Worm (Caenorhabditis elegans): Measurements from ENCODE around the gene sre-13.
A peak's percentile ranks its signal among the peaks of the same experiment; 100 is the strongest.

Gene sre-13

DNA sequence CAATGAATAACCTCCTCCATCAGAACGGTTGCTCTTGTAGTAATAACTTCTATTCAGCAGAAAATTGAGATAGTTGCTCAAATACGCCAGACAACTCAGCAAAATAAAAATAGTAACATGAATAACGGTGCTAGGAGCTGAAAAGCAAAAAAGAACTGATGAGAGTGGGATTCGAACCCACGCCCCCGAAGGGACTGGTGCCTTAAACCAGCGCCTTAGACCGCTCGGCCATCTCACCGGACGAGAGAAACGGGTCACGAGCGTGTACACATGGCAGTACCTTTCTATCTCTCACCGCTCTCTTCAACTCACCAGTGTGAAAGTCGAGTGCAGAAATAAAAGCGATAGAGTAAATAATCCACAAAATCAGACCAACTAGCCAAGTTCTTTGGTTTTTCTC, 1.5 kb downstream of the sre-13 start (continued):
- TF ChIP-seq rec-8 (tag; optimal IDR thresholded peaks at IDR 0.05), result no peak
- 0 out of 2 replicates have a peak, but pooled peaks have one; percentile 36 for TF ChIP-seq attf-3 (GFP tag; conservative IDR thresholded peaks at IDR 0.05)
- no peak for TF ChIP-seq chd-7 (tag; optimal IDR thresholded peaks at IDR 0.05)
- peak; percentile 68; the same call in 1 of the 2 replicates for TF ChIP-seq ztf-25 (GFP tag; IDR thresholded peaks at IDR 0.05)
- TF ChIP-seq tbp1 (GFP tag; optimal IDR thresholded peaks at IDR 0.05), result peak; percentile 93
- TF ChIP-seq ztf-26 (tag; optimal IDR thresholded peaks at IDR 0.05), result no peak
- peak; percentile 56 for TF ChIP-seq him-1 (tag; optimal IDR thresholded peaks at IDR 0.05)
- no peak for TF ChIP-seq T26A5.8 (tag; optimal IDR thresholded peaks at IDR 0.05)
- no peak for TF ChIP-seq F52B5.7 (tag; optimal IDR thresholded peaks at IDR 0.05)
- TF ChIP-seq hmg-20 (GFP tag; IDR thresholded peaks at IDR 0.05), result peak; percentile 63; the same call in 1 of the 2 replicates
- TF ChIP-seq egrh-3 (GFP tag; IDR thresholded peaks at IDR 0.05), result peak; percentile 30; the same call in 1 of the 2 replicates
- no peak for TF ChIP-seq snpc-4 (GFP tag; optimal IDR thresholded peaks at IDR 0.05)
- TF ChIP-seq snpc-4 (tag; optimal IDR thresholded peaks at IDR 0.05), result peak in 3 of 4 experiments; percentile 41 to 78 (median 54)
- TF ChIP-seq hmg-1.2 (GFP tag; IDR thresholded peaks at IDR 0.05), result peak; percentile 72
- no peak for TF ChIP-seq lag-1 (GFP tag; IDR thresholded peaks at IDR 0.05)
- no peak for TF ChIP-seq gei-17 (GFP tag; optimal IDR thresholded peaks at IDR 0.05)
- peak in 1 of 2 experiments; percentile 1 for TF ChIP-seq let-607 (tag; optimal IDR thresholded peaks at IDR 0.05)
- no peak for TF ChIP-seq Y53F4B.3 (GFP tag; IDR thresholded peaks at IDR 0.05)
- no peak for TF ChIP-seq dpl-1 (GFP tag; optimal IDR thresholded peaks at IDR 0.05)
- no peak for TF ChIP-seq T07F8.4 (tag; optimal IDR thresholded peaks at IDR 0.05)
- TF ChIP-seq F49E8.2 (tag; optimal IDR thresholded peaks at IDR 0.05; ENCODE audit: insufficient read depth), result no peak
- peak; percentile 54 for TF ChIP-seq mcd-1 (GFP tag; IDR thresholded peaks at IDR 0.05)
- 0 out of 2 replicates have a peak, but pooled peaks have one; percentile 38 for TF ChIP-seq zfh-2 (GFP tag; conservative IDR thresholded peaks at IDR 0.05)
- no peak for TF ChIP-seq F10E7.11 (tag; optimal IDR thresholded peaks at IDR 0.05)

DNA sequence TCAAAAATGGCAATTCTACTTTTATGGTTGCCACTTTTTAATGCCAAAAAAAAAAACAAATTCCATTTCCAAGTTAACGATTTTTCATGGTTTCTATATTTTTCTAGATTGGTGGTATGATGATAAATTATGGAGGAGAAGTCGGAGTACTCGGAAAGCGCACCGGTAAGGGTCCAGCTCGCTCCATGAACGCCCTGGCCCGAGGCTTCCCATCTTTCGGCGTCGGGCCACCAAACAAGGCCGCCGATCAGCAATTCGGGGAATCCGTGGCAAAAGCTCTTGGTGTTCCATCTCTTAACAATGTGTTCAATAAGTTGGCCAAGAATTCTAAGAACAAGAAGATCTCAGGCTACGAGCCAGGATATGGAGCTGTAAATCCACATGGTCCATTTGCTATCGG, 2.6 kb downstream of the sre-13 start:
- TF ChIP-seq zfh-2 (GFP tag; conservative IDR thresholded peaks at IDR 0.05), result peak; percentile 66
- no peak for TF ChIP-seq C17E4.6 (GFP tag; IDR thresholded peaks at IDR 0.05)

DNA sequence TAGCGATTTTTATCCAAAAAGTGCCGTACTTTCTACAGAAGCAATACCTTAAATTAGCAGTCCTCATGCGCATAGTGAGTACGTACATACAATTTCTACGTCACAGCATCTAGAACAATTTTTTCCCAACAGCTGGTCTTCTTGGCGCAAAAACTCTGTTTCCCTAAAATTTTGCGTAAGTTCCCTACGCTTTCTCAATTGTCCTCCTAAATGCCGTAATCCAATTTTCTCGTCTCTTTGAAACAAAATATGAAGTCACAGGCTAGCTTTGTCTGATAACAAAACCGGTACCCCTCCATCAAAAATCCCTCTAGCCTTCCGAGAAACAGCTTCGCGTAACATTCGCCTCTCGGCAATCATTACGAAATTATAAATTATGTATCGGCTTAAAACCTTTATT, 3.8 kb downstream of the sre-13 start, which contains the start of gene C38C6.3:
TSS of gene C38C6.3 (plus strand) at position 301 of the 400 bp plus-strand sequence.
- TF ChIP-seq atf-7 (tag; optimal IDR thresholded peaks at IDR 0.05) (no peak), mes-4 (tag; optimal IDR thresholded peaks at IDR 0.05) (no peak)

DNA sequence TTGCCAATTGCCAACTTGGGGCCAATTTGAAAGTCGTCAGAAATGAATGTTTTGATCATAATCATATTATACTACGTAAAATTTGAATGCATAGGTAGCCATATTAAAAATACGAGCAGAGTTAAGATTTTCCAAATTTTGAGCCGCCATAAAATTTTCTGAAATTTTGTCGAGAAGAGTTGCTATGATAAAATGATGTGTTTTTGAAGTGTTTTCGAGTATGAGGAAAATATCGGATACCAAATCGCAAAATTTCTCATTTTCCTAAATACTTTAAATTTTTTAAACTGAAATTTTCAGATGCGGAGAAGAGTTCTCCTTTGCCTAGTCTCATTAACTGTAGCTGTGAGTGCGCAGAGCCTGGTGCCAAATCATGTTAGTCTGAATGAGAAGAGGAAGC, 9.3 kb downstream of the sre-13 start, which contains the start of gene tag-297:
TSS of gene tag-297 (plus strand) at position 301 of the 400 bp plus-strand sequence.
- TF ChIP-seq gei-17 (GFP tag; optimal IDR thresholded peaks at IDR 0.05), result no peak
- no peak for TF ChIP-seq F39B2.1 (GFP tag; IDR thresholded peaks at IDR 0.05)
- TF ChIP-seq let-526 (GFP tag; IDR thresholded peaks at IDR 0.05), result no peak
- TF ChIP-seq hrde-1 (tag; optimal IDR thresholded peaks at IDR 0.05; ENCODE audit: borderline replicate concordance), result no peak
- no peak for TF ChIP-seq rcor-1 (GFP tag; IDR thresholded peaks at IDR 0.05)
- no peak for TF ChIP-seq ceh-100 (GFP tag; IDR thresholded peaks at IDR 0.05)
- TF ChIP-seq ceh-58 (GFP tag; IDR thresholded peaks at IDR 0.05), result no peak
- no peak for TF ChIP-seq ztf-25 (GFP tag; IDR thresholded peaks at IDR 0.05)
- TF ChIP-seq tbp1 (GFP tag; optimal IDR thresholded peaks at IDR 0.05), result no peak
- TF ChIP-seq ztf-22 (GFP tag; optimal IDR thresholded peaks at IDR 0.05), result no peak
- no peak for TF ChIP-seq Y67H2A.10 (GFP tag; conservative IDR thresholded peaks at IDR 0.05)
- TF ChIP-seq ztf-6 (GFP tag; IDR thresholded peaks at IDR 0.05), result no peak
- no peak for TF ChIP-seq aptf-2 (GFP tag; conservative IDR thresholded peaks at IDR 0.05)
- TF ChIP-seq die-1 (tag; optimal IDR thresholded peaks at IDR 0.05), result no peak
- no peak for TF ChIP-seq ZK185.1 (tag; optimal IDR thresholded peaks at IDR 0.05; ENCODE audit: poor library complexity, severe bottlenecking)
- no peak for TF ChIP-seq lir-1 (GFP tag; conservative IDR thresholded peaks at IDR 0.05)
- TF ChIP-seq T26A5.8 (tag; optimal IDR thresholded peaks at IDR 0.05), result no peak
- no peak for TF ChIP-seq chd-7 (tag; optimal IDR thresholded peaks at IDR 0.05)
- no peak for TF ChIP-seq attf-5 (GFP tag; optimal IDR thresholded peaks at IDR 0.05)

Measured in whole organism, young adult.